Worm (Caenorhabditis elegans) whole organism, L3 larva: ENCODE results near the gene Y73C8B.2.

Experiments
- R02D3.7 ChIP-seq: fragments of 150-350 bp; optimal IDR thresholded peaks from 2 replicates; lab custom pipeline; 2014; ENCODE audit warnings: missing biosample characterization, missing genetic modification characterization
- ama-1 ChIP-seq: fragments of 150-350 bp; optimal IDR thresholded peaks from 2 replicates; lab custom pipeline; 2018
- ceh-28 ChIP-seq: fragments of 150-350 bp; optimal IDR thresholded peaks from 2 replicates; lab custom pipeline; 2014; ENCODE audit warnings: missing biosample characterization, missing genetic modification reagents, missing genetic modification characterization
- ceh-82 ChIP-seq: fragments of 150-350 bp; optimal IDR thresholded peaks from 2 replicates; lab custom pipeline; 2014; ENCODE audit warnings: missing biosample characterization, missing genetic modification characterization
- ceh-9 ChIP-seq: sonication (generic microtip); optimal IDR thresholded peaks from 2 replicates; lab custom pipeline; 2018; ENCODE audit warnings: missing biosample characterization, missing genetic modification characterization
- daf-12 ChIP-seq: fragments of 150-350 bp; optimal IDR thresholded peaks from 2 replicates; lab custom pipeline; 2014; ENCODE audit warnings: missing biosample characterization, missing genetic modification reagents, missing genetic modification characterization
- egl-27 ChIP-seq: sonication (generic microtip); optimal IDR thresholded peaks from 4 replicates; lab custom pipeline; 2017; ENCODE audit warnings: missing biosample characterization, missing genetic modification reagents, missing genetic modification characterization
- egl-5 ChIP-seq: fragments of 150-350 bp; optimal IDR thresholded peaks from 2 replicates; lab custom pipeline; 2017; ENCODE audit warnings: missing biosample characterization, missing genetic modification reagents, missing genetic modification characterization, inconsistent platforms
- elt-1 ChIP-seq: fragments of 150-350 bp; optimal IDR thresholded peaks from 2 replicates; lab custom pipeline; 2014; ENCODE audit warnings: missing biosample characterization, missing genetic modification characterization
- elt-2 ChIP-seq: sonication (generic microtip); optimal IDR thresholded peaks from 2 replicates; lab custom pipeline; 2016; ENCODE audit warnings: missing genetic modification reagents, mild to moderate bottlenecking, missing genetic modification characterization, missing compliant biosample characterization
- elt-3 ChIP-seq, 3 experiments: fragments of 150-350 bp in 1 of 3; sonication (generic microtip) in 2 of 3; optimal IDR thresholded peaks; 2 replicates in 2 of 3; 4 replicates in 1 of 3; lab custom pipeline; 2014 to 2017; ENCODE audit warnings: missing biosample characterization in 3 of 3, missing genetic modification characterization in 3 of 3
- eor-1 ChIP-seq, 2 experiments: fragments of 150-350 bp; optimal IDR thresholded peaks; 2 replicates each; lab custom pipeline; 2014 to 2018; ENCODE audit warnings: missing biosample characterization in 2 of 2, missing genetic modification characterization in 2 of 2
- fkh-2 ChIP-seq: fragments of 150-350 bp; optimal IDR thresholded peaks from 2 replicates; lab custom pipeline; 2014; ENCODE audit warnings: missing biosample characterization, missing genetic modification reagents, missing genetic modification characterization
- fos-1 ChIP-seq: fragments of 150-350 bp; optimal IDR thresholded peaks from 2 replicates; lab custom pipeline; 2014; ENCODE audit warnings: missing biosample characterization, missing genetic modification characterization
- hmg-11 ChIP-seq: sonication (generic microtip); optimal IDR thresholded peaks from 2 replicates; lab custom pipeline; 2016; ENCODE audit warnings: missing genetic modification characterization, missing compliant biosample characterization
- jun-1 ChIP-seq: fragments of 150-350 bp; optimal IDR thresholded peaks from 2 replicates; lab custom pipeline; 2014; ENCODE audit warnings: missing biosample characterization, missing genetic modification reagents, missing genetic modification characterization
- lin-15B ChIP-seq: fragments of 150-350 bp; optimal IDR thresholded peaks from 2 replicates; lab custom pipeline; 2014; ENCODE audit warnings: missing biosample characterization, missing genetic modification characterization
- lin-39 ChIP-seq: fragments of 150-350 bp; optimal IDR thresholded peaks from 2 replicates; lab custom pipeline; 2018; ENCODE audit warnings: missing biosample characterization, missing genetic modification reagents, missing genetic modification characterization
- lsy-12 ChIP-seq: sonication (generic microtip); optimal IDR thresholded peaks from 2 replicates; lab custom pipeline; 2016; ENCODE audit warnings: mild to moderate bottlenecking, missing genetic modification characterization, missing compliant biosample characterization
- mdl-1 ChIP-seq: fragments of 150-350 bp; optimal IDR thresholded peaks from 2 replicates; lab custom pipeline; 2014; ENCODE audit warnings: missing biosample characterization, missing genetic modification characterization
- mml-1 ChIP-seq: fragments of 150-350 bp; sonication (generic microtip); optimal IDR thresholded peaks from 3 replicates; lab custom pipeline; 2014; ENCODE audit warnings: missing biosample characterization, missing genetic modification characterization
- nhr-11 ChIP-seq: fragments of 150-350 bp; optimal IDR thresholded peaks from 2 replicates; lab custom pipeline; 2014; ENCODE audit warnings: missing biosample characterization, missing genetic modification characterization
- nhr-12 ChIP-seq: fragments of 150-350 bp; optimal IDR thresholded peaks from 2 replicates; lab custom pipeline; 2014; ENCODE audit warnings: missing biosample characterization, missing genetic modification characterization
- nhr-23 ChIP-seq: fragments of 150-350 bp; optimal IDR thresholded peaks from 2 replicates; lab custom pipeline; 2014; ENCODE audit warnings: missing biosample characterization, missing genetic modification reagents, missing genetic modification characterization
- nhr-25 ChIP-seq: sonication (generic microtip); optimal IDR thresholded peaks from 2 replicates; lab custom pipeline; 2017; ENCODE audit warnings: missing biosample characterization, missing genetic modification characterization
- nhr-28 ChIP-seq: fragments of 150-350 bp; optimal IDR thresholded peaks from 2 replicates; lab custom pipeline; 2014; ENCODE audit warnings: missing biosample characterization, missing genetic modification characterization
- nhr-67 ChIP-seq: fragments of 150-350 bp; optimal IDR thresholded peaks from 2 replicates; lab custom pipeline; 2014; ENCODE audit warnings: missing biosample characterization, missing genetic modification characterization
- nhr-77 ChIP-seq: fragments of 150-350 bp; optimal IDR thresholded peaks from 2 replicates; lab custom pipeline; 2014; ENCODE audit warnings: missing biosample characterization, missing genetic modification characterization
- pqm-1 ChIP-seq: fragments of 150-350 bp; optimal IDR thresholded peaks from 2 replicates; lab custom pipeline; 2017; ENCODE audit warnings: missing biosample characterization, missing genetic modification characterization, inconsistent platforms
- sea-2 ChIP-seq: fragments of 150-350 bp; sonication (generic microtip); optimal IDR thresholded peaks from 4 replicates; lab custom pipeline; 2014; ENCODE audit warnings: missing biosample characterization, missing genetic modification reagents, missing genetic modification characterization
- skn-1 ChIP-seq: fragments of 150-350 bp; optimal IDR thresholded peaks from 2 replicates; lab custom pipeline; 2014; ENCODE audit warnings: missing biosample characterization, missing genetic modification characterization
- snpc-4 ChIP-seq: fragments of 150-350 bp; optimal IDR thresholded peaks from 2 replicates; lab custom pipeline; 2014; ENCODE audit warnings: missing biosample characterization, missing genetic modification characterization
- tbx-2 ChIP-seq: sonication (generic microtip); optimal IDR thresholded peaks from 2 replicates; lab custom pipeline; 2016; ENCODE audit warnings: mild to moderate bottlenecking, missing genetic modification characterization, missing compliant biosample characterization
- unc-39 ChIP-seq: sonication (generic microtip); optimal IDR thresholded peaks from 4 replicates; lab custom pipeline; 2017; ENCODE audit warnings: missing biosample characterization, missing genetic modification characterization
- unc-62 ChIP-seq: fragments of 150-350 bp; sonication (generic microtip); optimal IDR thresholded peaks from 4 replicates; lab custom pipeline; 2014; ENCODE audit warnings: missing biosample characterization, missing genetic modification reagents, missing genetic modification characterization
- zag-1 ChIP-seq: fragments of 150-350 bp; optimal IDR thresholded peaks from 2 replicates; lab custom pipeline; 2014; ENCODE audit warnings: missing biosample characterization, missing genetic modification characterization
- ztf-11 ChIP-seq: fragments of 150-350 bp; optimal IDR thresholded peaks from 2 replicates; lab custom pipeline; 2014; ENCODE audit warnings: missing biosample characterization, missing genetic modification characterization
- ztf-4 ChIP-seq: fragments of 150-350 bp; optimal IDR thresholded peaks from 2 replicates; lab custom pipeline; 2014; ENCODE audit warnings: missing biosample characterization, missing genetic modification characterization

Gene Y73C8B.2

ce11 chrV:3188043-3188442, 6.8 kb downstream of the Y73C8B.2 start, which contains the start of gene lag-2:
lag-2 (plus strand) TSS chrV:3188343.
- no peak for TF ChIP-seq daf-12 (tag; lab: Kevin White, UChicago)
- TF ChIP-seq ceh-9: no peak
- no peak for TF ChIP-seq mdl-1 (tag; lab: Kevin White, UChicago)
- no peak for TF ChIP-seq nhr-25 (tag; lab: Kevin White, UChicago)
- no peak for TF ChIP-seq nhr-77 (tag; lab: Kevin White, UChicago)
- TF ChIP-seq sea-2: no peak
- TF ChIP-seq egl-5: no peak
- no peak for TF ChIP-seq ama-1 (lab: Kevin White, UChicago)
- no peak for TF ChIP-seq tbx-2 (tag; lab: Kevin White, UChicago)
- no peak for TF ChIP-seq nhr-67 (tag; lab: Kevin White, UChicago)
- TF ChIP-seq elt-3 (tag; optimal IDR thresholded peaks at IDR 0.05; lab: Kevin White, UChicago): no peak
- no peak for TF ChIP-seq eor-1 (tag; optimal IDR thresholded peaks at IDR 0.05; lab: Kevin White, UChicago)
- TF ChIP-seq fkh-2: no peak
- TF ChIP-seq egl-27 (tag; lab: Kevin White, UChicago): no peak
- no peak for TF ChIP-seq elt-2
- TF ChIP-seq lin-39 (tag; lab: Kevin White, UChicago): no peak
- TF ChIP-seq fos-1 (tag; lab: Kevin White, UChicago): no peak

- TF ChIP-seq R02D3.7 (tag; lab: Kevin White, UChicago) (no peak), elt-1 (tag; lab: Kevin White, UChicago) (no peak), lsy-12 (tag; lab: Kevin White, UChicago) (no peak), unc-39 (tag; lab: Kevin White, UChicago) (no peak), lin-15B (tag; lab: Kevin White, UChicago) (no peak), snpc-4 (tag; lab: Kevin White, UChicago) (no peak), ztf-4 (tag; lab: Kevin White, UChicago) (no peak), elt-2 (no peak), egl-27 (tag; lab: Kevin White, UChicago) (no peak), egl-5 (no peak), nhr-23 (no peak), pqm-1 (tag; lab: Kevin White, UChicago) (no peak), mml-1 (tag; lab: Kevin White, UChicago) (no peak), nhr-28 (tag; lab: Kevin White, UChicago) (no peak), nhr-67 (tag; lab: Kevin White, UChicago) (no peak)
Measured at ce11 chrV:3185855-3186254, 8.9 kb downstream of the Y73C8B.2 start.

ce11 chrV:3176161-3176560, 18.6 kb downstream of the Y73C8B.2 start, which contains the start of gene srab-8:
srab-8 (plus strand) TSS chrV:3176461.
- TF ChIP-seq fkh-2: no peak
- TF ChIP-seq R02D3.7 (tag; lab: Kevin White, UChicago): no peak
- no peak for TF ChIP-seq elt-2
- no peak for TF ChIP-seq nhr-11 (tag; lab: Kevin White, UChicago)
- no peak for TF ChIP-seq mdl-1 (tag; lab: Kevin White, UChicago)
- TF ChIP-seq nhr-77 (tag; lab: Kevin White, UChicago): no peak
- no peak for TF ChIP-seq nhr-12 (tag; lab: Kevin White, UChicago)
- no peak for TF ChIP-seq snpc-4 (tag; lab: Kevin White, UChicago)
- no peak for TF ChIP-seq jun-1 (tag; lab: Kevin White, UChicago)
- TF ChIP-seq zag-1 (tag; lab: Kevin White, UChicago): no peak
- TF ChIP-seq lin-15B (tag; lab: Kevin White, UChicago): no peak
- no peak for TF ChIP-seq hmg-11
- no peak for TF ChIP-seq daf-12 (tag; lab: Kevin White, UChicago)
- no peak for TF ChIP-seq skn-1
- no peak for TF ChIP-seq ztf-4 (tag; lab: Kevin White, UChicago)
- no peak for TF ChIP-seq egl-27 (tag; lab: Kevin White, UChicago)

- TF ChIP-seq unc-62 (GFP tag; lab: Kevin White, UChicago): no peak
- no peak for TF ChIP-seq pqm-1 (tag; lab: Kevin White, UChicago)
- TF ChIP-seq ceh-28 (tag; lab: Kevin White, UChicago): peak; percentile 89
Measured at ce11 chrV:3171625-3172024, 23.2 kb downstream of the Y73C8B.2 start.

ce11 chrV:3169838-3170237, 25.0 kb downstream of the Y73C8B.2 start, which contains the start of gene srbc-6:
srbc-6 (plus strand) TSS chrV:3170138.
- TF ChIP-seq nhr-67 (tag; lab: Kevin White, UChicago): no peak
- no peak for TF ChIP-seq lsy-12 (tag; lab: Kevin White, UChicago)
- no peak for TF ChIP-seq pqm-1 (tag; lab: Kevin White, UChicago)
- TF ChIP-seq tbx-2 (tag; lab: Kevin White, UChicago): no peak
- TF ChIP-seq ceh-82: no peak
- no peak for TF ChIP-seq elt-3 (tag; optimal IDR thresholded peaks at IDR 0.05; lab: Kevin White, UChicago)
- TF ChIP-seq fkh-2: no peak
- no peak for TF ChIP-seq nhr-77 (tag; lab: Kevin White, UChicago)
- no peak for TF ChIP-seq skn-1
- TF ChIP-seq ztf-11 (tag; lab: Kevin White, UChicago): no peak
- TF ChIP-seq ceh-28 (tag; lab: Kevin White, UChicago): no peak
